Worm (Caenorhabditis elegans) whole organism, young adult: ENCODE results near the gene enri-2.

ENCODE experiments used
- B0035.1 ChIP-seq: sonication (generic microtip); optimal IDR thresholded peaks from 2 replicates; lab custom pipeline; 2016; ENCODE audit warnings: missing genetic modification characterization, mild to moderate bottlenecking, missing compliant biosample characterization, missing genotype, missing genetic modification reagents
- F23B12.7 ChIP-seq: sonication (generic microtip); optimal IDR thresholded peaks from 2 replicates; lab custom pipeline; 2017; ENCODE audit warnings: missing genetic modification characterization, mild to moderate bottlenecking, missing compliant biosample characterization, antibody characterized with exemption, moderate library complexity; ENCODE audit not compliant: insufficient read depth
- F33H1.4 ChIP-seq: fragments of 200-800 bp; sonication (Bioruptor generic); IDR thresholded peaks from 2 replicates; pipeline ENCODE4 v1.3.6; 2022; ENCODE audit warnings: missing genetic modification reagents, missing genetic modification characterization, missing compliant biosample characterization
- F49E8.2 ChIP-seq: sonication (generic microtip); optimal IDR thresholded peaks from 3 replicates; lab custom pipeline; 2017; ENCODE audit warnings: missing genetic modification characterization, mild to moderate bottlenecking, missing compliant biosample characterization, antibody characterized with exemption, moderate library complexity; ENCODE audit not compliant: insufficient read depth
- F52B5.7 ChIP-seq: sonication (generic microtip); optimal IDR thresholded peaks from 2 replicates; lab custom pipeline; 2016; ENCODE audit warnings: mild to moderate bottlenecking, missing genetic modification characterization, missing compliant biosample characterization
- F55B11.4 ChIP-seq: sonication (generic microtip); optimal IDR thresholded peaks from 2 replicates; lab custom pipeline; 2016; ENCODE audit warnings: missing compliant biosample characterization, missing genetic modification characterization, borderline replicate concordance; ENCODE audit not compliant: insufficient read depth
- K11D2.4 ChIP-seq: fragments of 200-800 bp; sonication (Bioruptor generic); IDR thresholded peaks from 2 replicates; pipeline ENCODE4 v1.3.6; 2022; ENCODE audit warnings: missing genetic modification reagents, missing genetic modification characterization, missing compliant biosample characterization
- T26A5.8 ChIP-seq: sonication (generic microtip); optimal IDR thresholded peaks from 2 replicates; lab custom pipeline; 2016; ENCODE audit warnings: missing genetic modification characterization, missing compliant biosample characterization
- Y56A3A.18 ChIP-seq: fragments of 200-800 bp; sonication (Bioruptor generic); IDR thresholded peaks from 2 replicates; pipeline ENCODE4 v1.3.6; 2022; ENCODE audit warnings: missing genetic modification reagents, missing genetic modification characterization, missing compliant biosample characterization
- Y95B8A.8 ChIP-seq: fragments of 200-800 bp; sonication (Bioruptor generic); IDR thresholded peaks from 2 replicates; pipeline ENCODE4 v1.3.6; 2022; ENCODE audit warnings: missing genetic modification reagents, missing genetic modification characterization, missing compliant biosample characterization
- ZK185.1 ChIP-seq: sonication (generic microtip); optimal IDR thresholded peaks from 2 replicates; lab custom pipeline; 2016; ENCODE audit warnings: mild to moderate bottlenecking, missing genetic modification characterization, missing compliant biosample characterization; ENCODE audit not compliant: poor library complexity, severe bottlenecking
- akir-1 ChIP-seq: fragments of 200-800 bp; sonication (Bioruptor generic); optimal IDR thresholded peaks from 2 replicates; lab custom pipeline; 2018; ENCODE audit warnings: mild to moderate bottlenecking, missing genetic modification characterization, moderate library complexity, missing compliant biosample characterization
- aptf-3 ChIP-seq: fragments of 200-800 bp; sonication (Bioruptor generic); IDR thresholded peaks from 2 replicates; pipeline ENCODE4 v1.3.6; 2022; ENCODE audit warnings: missing genetic modification characterization, missing compliant biosample characterization
- bed-2 ChIP-seq: fragments of 200-800 bp; sonication (Bioruptor generic); IDR thresholded peaks from 2 replicates; pipeline ENCODE4 v1.3.6; 2022; ENCODE audit warnings: missing genetic modification reagents, missing genetic modification characterization, missing compliant biosample characterization
- cebp-1 ChIP-seq, 2 experiments: fragments of 200-800 bp in 1 of 2; sonication (Bioruptor generic) in 1 of 2; sonication (generic microtip) in 1 of 2; IDR thresholded peaks in 1 of 2; optimal IDR thresholded peaks in 1 of 2; 2 replicates each; pipeline versions ENCODE4 v1.3.6 to Lab custom; 2017 to 2022; ENCODE audit warnings: missing compliant biosample characterization in 2 of 2, missing genetic modification characterization in 2 of 2, mild to moderate bottlenecking in 1 of 2, missing genetic modification reagents in 1 of 2, moderate library complexity in 1 of 2
- ceh-40 ChIP-seq: fragments of 200-800 bp; sonication (Bioruptor generic); IDR thresholded peaks from 2 replicates; pipeline ENCODE4 v1.3.6; 2022; ENCODE audit warnings: missing genetic modification characterization, missing compliant biosample characterization
- chd-7 ChIP-seq: sonication (generic microtip); optimal IDR thresholded peaks from 2 replicates; lab custom pipeline; 2016; ENCODE audit warnings: mild to moderate bottlenecking, missing genetic modification characterization, moderate library complexity, missing compliant biosample characterization
- dox-1 ChIP-seq: fragments of 200-800 bp; sonication (Bioruptor generic); IDR thresholded peaks from 2 replicates; pipeline ENCODE4 v1.3.6; 2022; ENCODE audit warnings: missing genetic modification reagents, missing genetic modification characterization, missing compliant biosample characterization
- egrh-3 ChIP-seq: fragments of 200-800 bp; sonication (Bioruptor generic); IDR thresholded peaks from 2 replicates; pipeline ENCODE4 v1.3.6; 2022; ENCODE audit warnings: missing genetic modification reagents, missing genetic modification characterization, missing compliant biosample characterization
- ets-4 ChIP-seq: fragments of 200-800 bp; sonication (Bioruptor generic); optimal IDR thresholded peaks from 2 replicates; lab custom pipeline; 2018; ENCODE audit warnings: mild to moderate bottlenecking, missing genetic modification characterization, missing compliant biosample characterization
- hlh-26 ChIP-seq: fragments of 200-800 bp; sonication (Bioruptor generic); conservative IDR thresholded peaks from 2 replicates; pipeline ENCODE4 v1.3.6; 2022; ENCODE audit warnings: missing genetic modification reagents, missing genetic modification characterization, missing compliant biosample characterization
- lag-1 ChIP-seq: fragments of 200-800 bp; sonication (Bioruptor generic); IDR thresholded peaks from 2 replicates; pipeline ENCODE4 v1.3.6; 2022; ENCODE audit warnings: missing genetic modification reagents, missing genetic modification characterization, missing compliant biosample characterization
- lin-26 ChIP-seq: fragments of 200-800 bp; sonication (Bioruptor generic); IDR thresholded peaks from 2 replicates; pipeline ENCODE4 v1.3.6; 2022; ENCODE audit warnings: missing genetic modification reagents, missing genetic modification characterization, missing compliant biosample characterization
- lin-40 ChIP-seq: sonication (generic microtip); optimal IDR thresholded peaks from 2 replicates; lab custom pipeline; 2016; ENCODE audit warnings: missing genetic modification characterization, mild to moderate bottlenecking, missing compliant biosample characterization, missing genotype, missing genetic modification reagents
- lsy-27 ChIP-seq: sonication (generic microtip); optimal IDR thresholded peaks from 2 replicates; lab custom pipeline; 2017; ENCODE audit warnings: missing genetic modification characterization, mild to moderate bottlenecking, missing compliant biosample characterization, antibody characterized with exemption, missing genotype, borderline replicate concordance; ENCODE audit not compliant: insufficient read depth
- mcd-1 ChIP-seq: fragments of 200-800 bp; sonication (Bioruptor generic); IDR thresholded peaks from 2 replicates; pipeline ENCODE4 v1.3.6; 2022; ENCODE audit warnings: missing genetic modification reagents, missing genetic modification characterization, missing compliant biosample characterization
- nfya-1 ChIP-seq: sonication (generic microtip); optimal IDR thresholded peaks from 2 replicates; lab custom pipeline; 2017; ENCODE audit warnings: antibody characterized with exemption, missing compliant biosample characterization, missing genetic modification characterization, borderline replicate concordance; ENCODE audit not compliant: insufficient read depth
- nfya-2 ChIP-seq: fragments of 200-800 bp; sonication (Bioruptor generic); IDR thresholded peaks from 2 replicates; pipeline ENCODE4 v1.3.6; 2022; ENCODE audit warnings: missing genetic modification reagents, missing genetic modification characterization, missing compliant biosample characterization
- nhr-179 ChIP-seq: sonication (generic microtip); optimal IDR thresholded peaks from 2 replicates; lab custom pipeline; 2016; ENCODE audit warnings: mild to moderate bottlenecking, missing genetic modification characterization, missing compliant biosample characterization
- nhr-80 ChIP-seq: sonication (generic microtip); optimal IDR thresholded peaks from 2 replicates; lab custom pipeline; 2016; ENCODE audit warnings: missing genetic modification characterization, missing compliant biosample characterization
- pbrm-1 ChIP-seq: fragments of 200-800 bp; sonication (Bioruptor generic); IDR thresholded peaks from 2 replicates; pipeline ENCODE4 v1.3.6; 2022; ENCODE audit warnings: missing genetic modification reagents, missing genetic modification characterization, missing compliant biosample characterization
- tlf-1 ChIP-seq: fragments of 200-800 bp; sonication (Bioruptor generic); optimal IDR thresholded peaks from 2 replicates; lab custom pipeline; 2018; ENCODE audit warnings: mild to moderate bottlenecking, missing genetic modification characterization, missing compliant biosample characterization
- unc-130 ChIP-seq: sonication (generic microtip); optimal IDR thresholded peaks from 2 replicates; lab custom pipeline; 2016; ENCODE audit warnings: missing genetic modification reagents, missing genetic modification characterization, missing compliant biosample characterization
- unc-62 ChIP-seq: fragments of 150-350 bp; optimal IDR thresholded peaks from 2 replicates; lab custom pipeline; 2014; ENCODE audit warnings: missing biosample characterization, missing genetic modification reagents, missing genetic modification characterization
- zfh-2 ChIP-seq: fragments of 200-800 bp; sonication (Bioruptor generic); conservative IDR thresholded peaks from 2 replicates; pipeline ENCODE4 v1.3.6; 2022; ENCODE audit warnings: missing genetic modification reagents, missing genetic modification characterization, missing compliant biosample characterization
- zim-3 ChIP-seq: sonication (generic microtip); optimal IDR thresholded peaks from 2 replicates; lab custom pipeline; 2017; ENCODE audit warnings: mild to moderate bottlenecking, missing genetic modification characterization, moderate library complexity, missing compliant biosample characterization
- ztf-26 ChIP-seq: sonication (generic microtip); optimal IDR thresholded peaks from 2 replicates; lab custom pipeline; 2017; ENCODE audit warnings: missing genetic modification characterization, missing compliant biosample characterization
- ztf-3 ChIP-seq: fragments of 200-800 bp; sonication (Bioruptor generic); optimal IDR thresholded peaks from 2 replicates; lab custom pipeline; 2018; ENCODE audit warnings: mild to moderate bottlenecking, missing genetic modification characterization, missing compliant biosample characterization

enri-2 gene

DNA sequence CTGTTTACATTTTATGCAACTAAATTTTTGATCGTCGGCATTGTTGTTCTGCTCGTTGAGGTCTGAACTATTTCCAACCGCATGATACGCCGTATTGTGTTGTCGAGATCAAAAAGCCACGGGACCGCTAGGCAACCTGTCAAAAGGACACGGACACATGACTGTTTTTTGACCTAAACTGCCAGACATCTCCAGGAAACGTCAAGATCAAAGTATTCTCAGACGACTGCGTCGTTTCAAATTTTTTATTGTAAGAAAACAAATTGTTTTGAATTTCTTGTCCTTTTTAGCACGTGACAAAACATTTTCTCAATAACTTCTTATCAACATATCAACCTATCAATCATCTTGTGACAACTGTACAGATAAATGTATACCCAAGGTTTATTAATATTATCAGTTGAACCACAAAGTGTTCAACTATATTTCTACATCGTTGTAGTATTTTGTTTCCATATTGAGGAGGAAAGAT is 43.5 kb upstream of the enri-2 start (continued):
- TF ChIP-seq F49E8.2 (no peak), ets-4 (GFP tag; lab: Kevin White, UChicago) (no peak), dox-1 (GFP tag; lab: Robert Waterston, UW) (0 out of 2 replicates have a peak, but pooled peaks have one; percentile 35), lsy-27 (no peak), egrh-3 (GFP tag; lab: Robert Waterston, UW) (no peak), mcd-1 (GFP tag; lab: Robert Waterston, UW) (no peak), nhr-179 (tag; lab: Kevin White, UChicago) (no peak), lin-40 (peak; percentile 77), nfya-2 (GFP tag; lab: Robert Waterston, UW) (no peak), akir-1 (GFP tag; lab: Kevin White, UChicago) (no peak), F33H1.4 (GFP tag; lab: Robert Waterston, UW) (no peak), T26A5.8 (tag; lab: Kevin White, UChicago) (no peak), chd-7 (peak; percentile 72), Y95B8A.8 (GFP tag; lab: Robert Waterston, UW) (peak; percentile 61; the same call in 1 of the 2 replicates), pbrm-1 (GFP tag; lab: Robert Waterston, UW) (no peak), B0035.1 (no peak), unc-130 (GFP tag; lab: Kevin White, UChicago) (no peak), zim-3 (tag; lab: Kevin White, UChicago) (peak; percentile 3), F23B12.7 (tag; lab: Kevin White, UChicago) (no peak), lag-1 (GFP tag; lab: Robert Waterston, UW) (no peak), ztf-26 (tag; lab: Kevin White, UChicago) (peak; percentile 88), bed-2 (GFP tag; lab: Robert Waterston, UW) (no peak)

- no peak for TF ChIP-seq K11D2.4 (GFP tag; lab: Robert Waterston, UW)
- TF ChIP-seq unc-62 (GFP tag; lab: Kevin White, UChicago) = peak; percentile 24
- TF ChIP-seq F52B5.7 (tag; lab: Kevin White, UChicago) = no peak
- 0 out of 2 replicates have a peak, but pooled peaks have one; percentile 42 for TF ChIP-seq lin-26
- no peak for TF ChIP-seq nfya-1 (tag; lab: Kevin White, UChicago)
- TF ChIP-seq F55B11.4 (tag; lab: Kevin White, UChicago) = no peak
- TF ChIP-seq B0035.1 = no peak
- no peak for TF ChIP-seq ets-4 (GFP tag; lab: Kevin White, UChicago)
- TF ChIP-seq, all 124 proteins: peak for 2
Observed at ce11 chrX:14503282-14503681, 42.4 kb upstream of the enri-2 start.

DNA sequence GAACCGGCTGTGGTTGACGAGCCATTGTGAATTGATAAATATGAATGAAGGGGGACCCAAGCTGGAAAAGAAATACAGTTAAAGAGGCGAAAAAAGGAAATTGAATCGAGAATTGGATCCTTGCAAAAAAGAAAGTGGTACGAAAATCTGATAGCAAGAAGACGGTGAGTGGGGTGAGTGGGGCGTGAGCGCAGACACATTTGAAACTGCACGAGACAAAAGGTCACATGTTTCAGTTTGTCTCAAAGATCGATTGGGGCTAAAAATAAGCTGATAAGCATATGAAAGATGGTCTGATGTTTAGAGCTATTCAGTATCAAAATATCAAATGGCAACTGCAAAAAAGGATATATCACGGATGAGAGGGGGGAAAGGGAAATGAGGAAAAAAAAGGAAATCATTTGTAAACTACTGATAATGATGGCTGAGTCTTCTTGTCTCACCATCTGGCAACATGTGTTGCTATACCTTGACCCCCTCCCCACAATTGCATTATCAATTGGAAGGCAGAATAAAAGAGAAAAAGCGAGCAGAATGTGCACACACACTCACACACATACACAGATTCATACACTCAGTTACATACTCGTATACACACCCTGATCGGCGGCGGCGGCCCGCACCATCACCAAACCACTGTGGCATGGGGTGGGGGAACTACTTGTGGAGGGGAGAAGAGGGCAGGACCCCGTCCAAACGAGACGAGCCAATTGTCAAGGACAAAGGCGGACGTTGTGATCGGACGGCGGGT is 41.7 kb upstream of the enri-2 start, which contains the start of gene M163.1:
Gene M163.1, minus strand, starts transcription at position 25 of the 751 bp plus-strand sequence.
- peak; percentile 94 for TF ChIP-seq zfh-2 (GFP tag; lab: Robert Waterston, UW)
- peak; percentile 30 for TF ChIP-seq nhr-80 (tag; lab: Kevin White, UChicago)
- TF ChIP-seq tlf-1 = no peak
- peak; percentile 13 for TF ChIP-seq unc-62 (GFP tag; lab: Kevin White, UChicago)
- no peak for TF ChIP-seq ZK185.1 (tag; lab: Kevin White, UChicago)
- no peak for TF ChIP-seq aptf-3 (GFP tag; lab: Robert Waterston, UW)
- TF ChIP-seq egrh-3 (GFP tag; lab: Robert Waterston, UW) = peak; percentile 29; the same call in 1 of the 2 replicates
- TF ChIP-seq ztf-3 (GFP tag; lab: Kevin White, UChicago) = no peak
- TF ChIP-seq unc-130 (GFP tag; lab: Kevin White, UChicago) = no peak
- no peak for TF ChIP-seq ceh-40 (GFP tag; lab: Robert Waterston, UW)
- no peak for TF ChIP-seq hlh-26 (GFP tag; lab: Robert Waterston, UW)
- TF ChIP-seq cebp-1 (GFP tag; IDR thresholded peaks at IDR 0.05; lab: Robert Waterston, UW) = no peak
- TF ChIP-seq cebp-1 (tag; optimal IDR thresholded peaks at IDR 0.05; lab: Kevin White, UChicago) = peak; percentile 21
- 0 out of 2 replicates have a peak, but pooled peaks have one; percentile 6 for TF ChIP-seq Y56A3A.18 (GFP tag; lab: Robert Waterston, UW)
- TF ChIP-seq dox-1 (GFP tag; lab: Robert Waterston, UW) = peak; percentile 64
